Worm (Caenorhabditis elegans) whole organism, L3 larva: ENCODE results near the gene C50B6.7.

Experiments used
- R02D3.7 ChIP-seq: fragments of 150-350 bp; optimal IDR thresholded peaks from 2 replicates; lab custom pipeline; 2014; ENCODE audit warnings: missing biosample characterization, missing genetic modification characterization
- ZK546.5 ChIP-seq: sonication (generic microtip); optimal IDR thresholded peaks from 2 replicates; lab custom pipeline; 2017; ENCODE audit warnings: missing biosample characterization, missing genetic modification characterization
- aly-2 ChIP-seq: fragments of 150-350 bp; optimal IDR thresholded peaks from 2 replicates; lab custom pipeline; 2014; ENCODE audit warnings: missing biosample characterization, missing genetic modification characterization
- ama-1 ChIP-seq: fragments of 150-350 bp; optimal IDR thresholded peaks from 2 replicates; lab custom pipeline; 2018
- ceh-16 ChIP-seq: sonication (generic microtip); optimal IDR thresholded peaks from 2 replicates; lab custom pipeline; 2017; ENCODE audit warnings: missing biosample characterization, missing genetic modification characterization
- ceh-28 ChIP-seq: fragments of 150-350 bp; optimal IDR thresholded peaks from 2 replicates; lab custom pipeline; 2014; ENCODE audit warnings: missing biosample characterization, missing genetic modification reagents, missing genetic modification characterization
- ceh-82 ChIP-seq: fragments of 150-350 bp; optimal IDR thresholded peaks from 2 replicates; lab custom pipeline; 2014; ENCODE audit warnings: missing biosample characterization, missing genetic modification characterization
- ceh-9 ChIP-seq: sonication (generic microtip); optimal IDR thresholded peaks from 2 replicates; lab custom pipeline; 2018; ENCODE audit warnings: missing biosample characterization, missing genetic modification characterization
- daf-12 ChIP-seq: fragments of 150-350 bp; optimal IDR thresholded peaks from 2 replicates; lab custom pipeline; 2014; ENCODE audit warnings: missing biosample characterization, missing genetic modification reagents, missing genetic modification characterization
- egl-27 ChIP-seq: sonication (generic microtip); optimal IDR thresholded peaks from 4 replicates; lab custom pipeline; 2017; ENCODE audit warnings: missing biosample characterization, missing genetic modification reagents, missing genetic modification characterization
- egl-5 ChIP-seq: fragments of 150-350 bp; optimal IDR thresholded peaks from 2 replicates; lab custom pipeline; 2017; ENCODE audit warnings: missing biosample characterization, missing genetic modification reagents, missing genetic modification characterization, inconsistent platforms
- elt-2 ChIP-seq: sonication (generic microtip); optimal IDR thresholded peaks from 2 replicates; lab custom pipeline; 2016; ENCODE audit warnings: missing genetic modification reagents, mild to moderate bottlenecking, missing genetic modification characterization, missing compliant biosample characterization
- elt-3 ChIP-seq, 3 experiments: fragments of 150-350 bp in 1 of 3; sonication (generic microtip) in 2 of 3; optimal IDR thresholded peaks; 2 replicates in 2 of 3; 4 replicates in 1 of 3; lab custom pipeline; 2014 to 2017; ENCODE audit warnings: missing biosample characterization in 3 of 3, missing genetic modification characterization in 3 of 3
- eor-1 ChIP-seq, 2 experiments: fragments of 150-350 bp; optimal IDR thresholded peaks; 2 replicates each; lab custom pipeline; 2014 to 2018; ENCODE audit warnings: missing biosample characterization in 2 of 2, missing genetic modification characterization in 2 of 2
- fkh-10 ChIP-seq: sonication (generic microtip); optimal IDR thresholded peaks from 2 replicates; lab custom pipeline; 2017; ENCODE audit warnings: missing biosample characterization, missing genetic modification reagents, missing genetic modification characterization
- fkh-2 ChIP-seq: fragments of 150-350 bp; optimal IDR thresholded peaks from 2 replicates; lab custom pipeline; 2014; ENCODE audit warnings: missing biosample characterization, missing genetic modification reagents, missing genetic modification characterization
- fos-1 ChIP-seq: fragments of 150-350 bp; optimal IDR thresholded peaks from 2 replicates; lab custom pipeline; 2014; ENCODE audit warnings: missing biosample characterization, missing genetic modification characterization
- hmg-11 ChIP-seq: sonication (generic microtip); optimal IDR thresholded peaks from 2 replicates; lab custom pipeline; 2016; ENCODE audit warnings: missing genetic modification characterization, missing compliant biosample characterization
- jun-1 ChIP-seq: fragments of 150-350 bp; optimal IDR thresholded peaks from 2 replicates; lab custom pipeline; 2014; ENCODE audit warnings: missing biosample characterization, missing genetic modification reagents, missing genetic modification characterization
- lin-15B ChIP-seq: fragments of 150-350 bp; optimal IDR thresholded peaks from 2 replicates; lab custom pipeline; 2014; ENCODE audit warnings: missing biosample characterization, missing genetic modification characterization
- lin-39 ChIP-seq: fragments of 150-350 bp; optimal IDR thresholded peaks from 2 replicates; lab custom pipeline; 2018; ENCODE audit warnings: missing biosample characterization, missing genetic modification reagents, missing genetic modification characterization
- mdl-1 ChIP-seq: fragments of 150-350 bp; optimal IDR thresholded peaks from 2 replicates; lab custom pipeline; 2014; ENCODE audit warnings: missing biosample characterization, missing genetic modification characterization
- mml-1 ChIP-seq: fragments of 150-350 bp; sonication (generic microtip); optimal IDR thresholded peaks from 3 replicates; lab custom pipeline; 2014; ENCODE audit warnings: missing biosample characterization, missing genetic modification characterization
- nfya-1 ChIP-seq: sonication (generic microtip); optimal IDR thresholded peaks from 2 replicates; lab custom pipeline; 2017; ENCODE audit warnings: missing genetic modification characterization, mild to moderate bottlenecking, missing compliant biosample characterization, antibody characterized with exemption, moderate library complexity; ENCODE audit not compliant: insufficient read depth
- nhr-11 ChIP-seq: fragments of 150-350 bp; optimal IDR thresholded peaks from 2 replicates; lab custom pipeline; 2014; ENCODE audit warnings: missing biosample characterization, missing genetic modification characterization
- nhr-12 ChIP-seq: fragments of 150-350 bp; optimal IDR thresholded peaks from 2 replicates; lab custom pipeline; 2014; ENCODE audit warnings: missing biosample characterization, missing genetic modification characterization
- nhr-23 ChIP-seq: fragments of 150-350 bp; optimal IDR thresholded peaks from 2 replicates; lab custom pipeline; 2014; ENCODE audit warnings: missing biosample characterization, missing genetic modification reagents, missing genetic modification characterization
- nhr-237 ChIP-seq: fragments of 150-350 bp; optimal IDR thresholded peaks from 2 replicates; lab custom pipeline; 2014; ENCODE audit warnings: missing biosample characterization, missing genetic modification characterization
- nhr-25 ChIP-seq: sonication (generic microtip); optimal IDR thresholded peaks from 2 replicates; lab custom pipeline; 2017; ENCODE audit warnings: missing biosample characterization, missing genetic modification characterization
- nhr-28 ChIP-seq: fragments of 150-350 bp; optimal IDR thresholded peaks from 2 replicates; lab custom pipeline; 2014; ENCODE audit warnings: missing biosample characterization, missing genetic modification characterization
- nhr-43 ChIP-seq: sonication (generic microtip); optimal IDR thresholded peaks from 2 replicates; lab custom pipeline; 2016; ENCODE audit warnings: mild to moderate bottlenecking, missing genetic modification characterization, missing compliant biosample characterization; ENCODE audit not compliant: poor library complexity, severe bottlenecking
- nhr-67 ChIP-seq: fragments of 150-350 bp; optimal IDR thresholded peaks from 2 replicates; lab custom pipeline; 2014; ENCODE audit warnings: missing biosample characterization, missing genetic modification characterization
- nhr-76 ChIP-seq: fragments of 150-350 bp; sonication (generic microtip); optimal IDR thresholded peaks from 5 replicates; lab custom pipeline; 2014; ENCODE audit warnings: missing biosample characterization, missing genetic modification characterization
- nhr-77 ChIP-seq: fragments of 150-350 bp; optimal IDR thresholded peaks from 2 replicates; lab custom pipeline; 2014; ENCODE audit warnings: missing biosample characterization, missing genetic modification characterization
- pha-4 ChIP-seq: fragments of 150-350 bp; optimal IDR thresholded peaks from 2 replicates; lab custom pipeline; 2014; ENCODE audit warnings: missing biosample characterization, missing genetic modification reagents, missing genetic modification characterization
- pqm-1 ChIP-seq: fragments of 150-350 bp; optimal IDR thresholded peaks from 2 replicates; lab custom pipeline; 2017; ENCODE audit warnings: missing biosample characterization, missing genetic modification characterization, inconsistent platforms
- sea-2 ChIP-seq: fragments of 150-350 bp; sonication (generic microtip); optimal IDR thresholded peaks from 4 replicates; lab custom pipeline; 2014; ENCODE audit warnings: missing biosample characterization, missing genetic modification reagents, missing genetic modification characterization
- skn-1 ChIP-seq: fragments of 150-350 bp; optimal IDR thresholded peaks from 2 replicates; lab custom pipeline; 2014; ENCODE audit warnings: missing biosample characterization, missing genetic modification characterization
- snpc-4 ChIP-seq: fragments of 150-350 bp; optimal IDR thresholded peaks from 2 replicates; lab custom pipeline; 2014; ENCODE audit warnings: missing biosample characterization, missing genetic modification characterization
- tbx-2 ChIP-seq: sonication (generic microtip); optimal IDR thresholded peaks from 2 replicates; lab custom pipeline; 2016; ENCODE audit warnings: mild to moderate bottlenecking, missing genetic modification characterization, missing compliant biosample characterization
- unc-39 ChIP-seq: sonication (generic microtip); optimal IDR thresholded peaks from 4 replicates; lab custom pipeline; 2017; ENCODE audit warnings: missing biosample characterization, missing genetic modification characterization
- unc-62 ChIP-seq: fragments of 150-350 bp; sonication (generic microtip); optimal IDR thresholded peaks from 4 replicates; lab custom pipeline; 2014; ENCODE audit warnings: missing biosample characterization, missing genetic modification reagents, missing genetic modification characterization
- zag-1 ChIP-seq: fragments of 150-350 bp; optimal IDR thresholded peaks from 2 replicates; lab custom pipeline; 2014; ENCODE audit warnings: missing biosample characterization, missing genetic modification characterization
- ztf-11 ChIP-seq: fragments of 150-350 bp; optimal IDR thresholded peaks from 2 replicates; lab custom pipeline; 2014; ENCODE audit warnings: missing biosample characterization, missing genetic modification characterization
- ztf-4 ChIP-seq: fragments of 150-350 bp; optimal IDR thresholded peaks from 2 replicates; lab custom pipeline; 2014; ENCODE audit warnings: missing biosample characterization, missing genetic modification characterization

C50B6.7 gene

DNA sequence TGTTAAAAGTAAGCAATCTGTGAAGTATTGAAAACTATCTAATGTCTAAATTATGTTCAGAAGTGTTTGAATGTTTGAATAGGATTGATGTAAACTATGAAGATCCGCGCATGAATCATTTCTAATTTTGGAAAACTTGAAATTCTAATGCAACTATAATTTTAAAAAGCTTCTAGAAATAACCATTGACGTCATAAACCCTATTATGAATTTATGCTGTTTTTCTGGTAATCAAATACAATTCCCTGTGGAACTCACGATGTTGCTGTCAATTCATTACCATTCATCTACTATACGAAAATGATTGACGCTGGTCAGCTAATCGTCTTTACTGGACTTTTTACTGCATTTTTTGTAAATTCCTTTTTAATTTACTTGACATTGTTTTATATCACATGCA lies 2.7 kb upstream of the C50B6.7 start, which contains the start of gene str-37:
Gene str-37 (plus strand): TSS at position 301 of the 400 bp plus-strand sequence.
- TF ChIP-seq fkh-2 (no peak), nhr-28 (tag; lab: Kevin White, UChicago) (no peak), pha-4 (no peak), nhr-12 (tag; lab: Kevin White, UChicago) (no peak), nhr-67 (tag; lab: Kevin White, UChicago) (no peak), lin-39 (tag; lab: Kevin White, UChicago) (no peak), unc-62 (GFP tag; lab: Kevin White, UChicago) (no peak), nhr-76 (tag; lab: Kevin White, UChicago) (no peak), nhr-237 (tag; lab: Kevin White, UChicago) (no peak), ZK546.5 (tag; lab: Kevin White, UChicago) (no peak), nhr-43 (tag; lab: Kevin White, UChicago) (no peak)

DNA sequence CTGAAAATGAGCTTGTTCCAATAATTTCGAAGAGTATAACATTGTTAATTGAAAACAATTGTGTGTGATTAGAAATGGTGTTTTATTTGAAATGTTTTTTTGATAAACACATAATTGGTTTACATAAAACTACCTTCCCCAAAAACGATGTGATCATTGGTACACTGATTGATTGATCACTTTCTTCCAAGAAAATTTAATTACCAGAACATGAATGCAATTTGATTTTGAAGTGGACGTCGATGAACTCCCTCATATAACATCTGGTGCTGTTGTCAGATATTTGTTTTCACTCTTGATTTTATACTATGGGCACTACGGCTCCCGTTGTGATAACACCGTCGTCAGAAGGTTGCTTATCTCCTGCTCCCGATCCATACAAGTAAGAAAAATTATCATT lies 4.1 kb downstream of the C50B6.7 start, which contains the start of gene srh-15:
Gene srh-15 (plus strand): TSS at position 301 of the 400 bp plus-strand sequence.
- TF ChIP-seq daf-12 (tag; lab: Kevin White, UChicago), result no peak
- TF ChIP-seq, all 47 proteins: peak for 0

- peak; percentile 10 for TF ChIP-seq nhr-25
- TF ChIP-seq pqm-1 (tag; lab: Kevin White, UChicago), result no peak
Observed at ce11 chrV:13317911-13318502, 6.8 kb downstream of the C50B6.7 start, which contains the start of the genes col-161 and srh-18. Gene col-161 (minus strand): TSS chrV:13318011. Gene srh-18 (plus strand): TSS chrV:13318452.

ce11 chrV:13313045-13313623 lies 11.6 kb downstream of the C50B6.7 start, which contains the start of gene C50B6.3:
Gene C50B6.3 (plus strand): TSS chrV:13313573.
- TF ChIP-seq elt-2 (tag; lab: Kevin White, UChicago), result peak; percentile 14
- TF ChIP-seq pha-4, result peak; percentile 83
- TF ChIP-seq lin-15B (tag; lab: Kevin White, UChicago), result peak; percentile 94
- peak; percentile 75 for TF ChIP-seq lin-39 (tag; lab: Kevin White, UChicago)
- no peak for TF ChIP-seq sea-2 (GFP tag; lab: Kevin White, UChicago)
- TF ChIP-seq skn-1 (tag; lab: Kevin White, UChicago), result peak; percentile 2
- TF ChIP-seq ztf-4 (tag; lab: Kevin White, UChicago), result no peak
- TF ChIP-seq unc-39, result no peak
- TF ChIP-seq nfya-1 (tag; lab: Kevin White, UChicago), result peak; percentile 78
- no peak for TF ChIP-seq snpc-4 (tag; lab: Kevin White, UChicago)
- TF ChIP-seq nhr-25, result peak; percentile 63
- peak; percentile 35 for TF ChIP-seq R02D3.7 (tag; lab: Kevin White, UChicago)
- peak; percentile 19 for TF ChIP-seq pqm-1 (tag; lab: Kevin White, UChicago)
- no peak for TF ChIP-seq daf-12 (tag; lab: Kevin White, UChicago)
- peak; percentile 90 for TF ChIP-seq nhr-23 (tag; lab: Kevin White, UChicago)
- no peak for TF ChIP-seq elt-3 (tag; optimal IDR thresholded peaks at IDR 0.05; lab: Kevin White, UChicago)
- TF ChIP-seq ama-1 (lab: Kevin White, UChicago), result no peak
- no peak for TF ChIP-seq fkh-10 (GFP tag; lab: Kevin White, UChicago)
- no peak for TF ChIP-seq nhr-11 (tag; lab: Kevin White, UChicago)
- TF ChIP-seq fkh-2, result no peak
- TF ChIP-seq mml-1 (tag; lab: Kevin White, UChicago), result no peak
- peak; percentile 29 for TF ChIP-seq ceh-82 (tag; lab: Kevin White, UChicago)
- TF ChIP-seq nhr-28 (tag; lab: Kevin White, UChicago), result no peak
- TF ChIP-seq ceh-9 (tag; lab: Kevin White, UChicago), result no peak
- no peak for TF ChIP-seq ztf-11 (tag; lab: Kevin White, UChicago)
- TF ChIP-seq nhr-12 (tag; lab: Kevin White, UChicago), result no peak
- TF ChIP-seq nhr-77 (tag; lab: Kevin White, UChicago), result no peak
- TF ChIP-seq nhr-67 (tag; lab: Kevin White, UChicago), result no peak
- peak; percentile 4 for TF ChIP-seq tbx-2 (tag; lab: Kevin White, UChicago)
- no peak for TF ChIP-seq unc-62 (GFP tag; lab: Kevin White, UChicago)
- TF ChIP-seq ceh-16, result no peak
- no peak for TF ChIP-seq nhr-237 (tag; lab: Kevin White, UChicago)
- peak; percentile 52 for TF ChIP-seq jun-1
- TF ChIP-seq aly-2 (tag; lab: Kevin White, UChicago), result no peak
- TF ChIP-seq zag-1 (tag; lab: Kevin White, UChicago), result no peak
- peak; percentile 53 for TF ChIP-seq ceh-28 (tag; lab: Kevin White, UChicago)
- TF ChIP-seq hmg-11 (tag; lab: Kevin White, UChicago), result peak; percentile 28
- TF ChIP-seq fos-1, result no peak
- TF ChIP-seq egl-27 (tag; lab: Kevin White, UChicago), result no peak
- TF ChIP-seq egl-5, result peak; percentile 68
- TF ChIP-seq mdl-1 (tag; lab: Kevin White, UChicago), result no peak
- TF ChIP-seq ZK546.5 (tag; lab: Kevin White, UChicago), result no peak
- TF ChIP-seq eor-1 (tag; optimal IDR thresholded peaks at IDR 0.05; lab: Kevin White, UChicago), result no peak
